Worm (Caenorhabditis elegans) whole organism, L2 larva: Measurements from ENCODE around the gene C32D5.12.
A peak's percentile ranks its signal among the peaks of the same experiment; 100 is the strongest.

ENCODE experiments used
- C34F6.9 ChIP-seq: fragments of 150-350 bp; optimal IDR thresholded peaks from 2 replicates; lab custom pipeline; 2014; ENCODE audit warnings: missing biosample characterization, missing genetic modification characterization
- F13H6.1 ChIP-seq: sonication (generic microtip); optimal IDR thresholded peaks from 2 replicates; lab custom pipeline; 2016; ENCODE audit warnings: missing genetic modification characterization, missing compliant biosample characterization
- R02D3.7 ChIP-seq: fragments of 150-350 bp; optimal IDR thresholded peaks from 2 replicates; lab custom pipeline; 2014; ENCODE audit warnings: missing biosample characterization, missing genetic modification characterization
- Y55F3AM.14 ChIP-seq: fragments of 200-800 bp; sonication (Bioruptor generic); optimal IDR thresholded peaks from 2 replicates; lab custom pipeline; 2018; ENCODE audit warnings: mild to moderate bottlenecking, missing genetic modification characterization, missing compliant biosample characterization
- ZK546.5 ChIP-seq: sonication (generic microtip); optimal IDR thresholded peaks from 2 replicates; lab custom pipeline; 2017; ENCODE audit warnings: missing biosample characterization, missing genetic modification characterization
- aly-2 ChIP-seq: fragments of 150-350 bp; optimal IDR thresholded peaks from 2 replicates; lab custom pipeline; 2014; ENCODE audit warnings: missing biosample characterization, missing genetic modification characterization
- ama-1 ChIP-seq: fragments of 150-350 bp; optimal IDR thresholded peaks from 2 replicates; lab custom pipeline; 2018; ENCODE audit warnings: inconsistent platforms
- blmp-1 ChIP-seq: sonication (generic microtip); optimal IDR thresholded peaks from 2 replicates; lab custom pipeline; 2017; ENCODE audit warnings: missing genetic modification characterization, mild to moderate bottlenecking, missing compliant biosample characterization, antibody characterized with exemption, moderate library complexity; ENCODE audit not compliant: insufficient read depth
- ceh-16 ChIP-seq: fragments of 150-350 bp; optimal IDR thresholded peaks from 2 replicates; lab custom pipeline; 2014; ENCODE audit warnings: missing biosample characterization, missing genetic modification characterization
- ceh-82 ChIP-seq: fragments of 150-350 bp; optimal IDR thresholded peaks from 2 replicates; lab custom pipeline; 2014; ENCODE audit warnings: missing biosample characterization, missing genetic modification characterization
- crh-2 ChIP-seq: sonication (generic microtip); optimal IDR thresholded peaks from 2 replicates; lab custom pipeline; 2017; ENCODE audit warnings: missing biosample characterization, missing genetic modification characterization
- dmd-4 ChIP-seq: sonication (generic microtip); optimal IDR thresholded peaks from 2 replicates; lab custom pipeline; 2017; ENCODE audit warnings: missing biosample characterization, missing genetic modification characterization
- egl-27 ChIP-seq: sonication (generic microtip); optimal IDR thresholded peaks from 3 replicates; lab custom pipeline; 2017; ENCODE audit warnings: missing biosample characterization, missing genetic modification reagents, missing genetic modification characterization
- elt-1 ChIP-seq: fragments of 150-350 bp; optimal IDR thresholded peaks from 2 replicates; lab custom pipeline; 2014; ENCODE audit warnings: missing biosample characterization, missing genetic modification characterization
- elt-3 ChIP-seq: sonication (generic microtip); optimal IDR thresholded peaks from 2 replicates; lab custom pipeline; 2017; ENCODE audit warnings: missing biosample characterization, missing genetic modification characterization
- fos-1 ChIP-seq: fragments of 150-350 bp; optimal IDR thresholded peaks from 2 replicates; lab custom pipeline; 2014; ENCODE audit warnings: missing biosample characterization, missing genetic modification characterization
- gmeb-1 ChIP-seq: fragments of 150-350 bp; optimal IDR thresholded peaks from 2 replicates; lab custom pipeline; 2014; ENCODE audit warnings: missing biosample characterization, missing genetic modification characterization
- lin-11 ChIP-seq: fragments of 150-350 bp; sonication (generic microtip); optimal IDR thresholded peaks from 2 replicates; lab custom pipeline; 2014; ENCODE audit warnings: missing biosample characterization, missing genetic modification characterization, inconsistent platforms, mixed read lengths
- lin-13 ChIP-seq: fragments of 150-350 bp; optimal IDR thresholded peaks from 2 replicates; lab custom pipeline; 2014; ENCODE audit warnings: missing biosample characterization, missing genetic modification reagents, missing genetic modification characterization
- lin-39 ChIP-seq: fragments of 150-350 bp; optimal IDR thresholded peaks from 2 replicates; lab custom pipeline; 2014; ENCODE audit warnings: missing biosample characterization, missing genetic modification reagents, missing genetic modification characterization
- lsy-2 ChIP-seq, 2 experiments: fragments of 150-350 bp in 1 of 2; sonication (generic microtip) in 1 of 2; optimal IDR thresholded peaks; 2 replicates each; lab custom pipeline; 2014 to 2017; ENCODE audit warnings: missing biosample characterization in 2 of 2, missing genetic modification characterization in 2 of 2
- mab-5 ChIP-seq: fragments of 150-350 bp; optimal IDR thresholded peaks from 2 replicates; lab custom pipeline; 2014; ENCODE audit warnings: missing biosample characterization, missing genetic modification characterization
- mbf-1 ChIP-seq: sonication (generic microtip); optimal IDR thresholded peaks from 2 replicates; lab custom pipeline; 2017; ENCODE audit warnings: missing biosample characterization, missing genetic modification characterization
- nhr-10 ChIP-seq: sonication (generic microtip); optimal IDR thresholded peaks from 2 replicates; lab custom pipeline; 2017; ENCODE audit warnings: missing biosample characterization, missing genetic modification characterization
- nhr-12 ChIP-seq: fragments of 150-350 bp; optimal IDR thresholded peaks from 2 replicates; lab custom pipeline; 2014; ENCODE audit warnings: missing biosample characterization, missing genetic modification characterization
- nhr-129 ChIP-seq: fragments of 150-350 bp; optimal IDR thresholded peaks from 2 replicates; lab custom pipeline; 2014; ENCODE audit warnings: missing biosample characterization, missing genetic modification characterization
- nhr-21 ChIP-seq: fragments of 150-350 bp; optimal IDR thresholded peaks from 2 replicates; lab custom pipeline; 2014; ENCODE audit warnings: missing biosample characterization, missing genetic modification characterization
- nhr-23 ChIP-seq: fragments of 150-350 bp; optimal IDR thresholded peaks from 2 replicates; lab custom pipeline; 2014; ENCODE audit warnings: missing biosample characterization, missing genetic modification reagents, missing genetic modification characterization
- nhr-237 ChIP-seq: fragments of 150-350 bp; optimal IDR thresholded peaks from 2 replicates; lab custom pipeline; 2014; ENCODE audit warnings: missing biosample characterization, missing genetic modification characterization
- nhr-25 ChIP-seq: fragments of 150-350 bp; sonication (generic microtip); optimal IDR thresholded peaks from 3 replicates; lab custom pipeline; 2014; ENCODE audit warnings: missing biosample characterization, missing genetic modification characterization
- nhr-6 ChIP-seq: fragments of 150-350 bp; optimal IDR thresholded peaks from 2 replicates; lab custom pipeline; 2014; ENCODE audit warnings: missing biosample characterization, missing genetic modification characterization
- nhr-77 ChIP-seq: fragments of 150-350 bp; optimal IDR thresholded peaks from 2 replicates; lab custom pipeline; 2014; ENCODE audit warnings: missing biosample characterization, missing genetic modification characterization
- peb-1 ChIP-seq: fragments of 150-350 bp; optimal IDR thresholded peaks from 2 replicates; lab custom pipeline; 2014; ENCODE audit warnings: missing biosample characterization, missing genetic modification characterization
- sem-4 ChIP-seq: fragments of 150-350 bp; optimal IDR thresholded peaks from 2 replicates; lab custom pipeline; 2014; ENCODE audit warnings: missing biosample characterization, missing genetic modification reagents, missing genetic modification characterization
- skn-1 ChIP-seq: sonication (generic microtip); optimal IDR thresholded peaks from 2 replicates; lab custom pipeline; 2017; ENCODE audit warnings: missing biosample characterization, missing genetic modification characterization
- sma-3 ChIP-seq: sonication (generic microtip); optimal IDR thresholded peaks from 2 replicates; lab custom pipeline; 2016; ENCODE audit warnings: missing genetic modification reagents, missing genetic modification characterization, missing compliant biosample characterization
- sma-9 ChIP-seq, 2 experiments: fragments of 150-350 bp in 1 of 2; sonication (generic microtip) in 1 of 2; optimal IDR thresholded peaks; 2 replicates each; lab custom pipeline; 2014 to 2016; ENCODE audit warnings: missing genetic modification characterization in 2 of 2, mild to moderate bottlenecking in 1 of 2, missing biosample characterization in 1 of 2, missing compliant biosample characterization in 1 of 2, missing genetic modification reagents in 1 of 2, moderate library complexity in 1 of 2
- snpc-4 ChIP-seq: fragments of 150-350 bp; optimal IDR thresholded peaks from 2 replicates; lab custom pipeline; 2014; ENCODE audit warnings: missing biosample characterization, missing genetic modification characterization
- unc-39 ChIP-seq: fragments of 150-350 bp; optimal IDR thresholded peaks from 2 replicates; lab custom pipeline; 2014; ENCODE audit warnings: missing biosample characterization, missing genetic modification characterization
- unc-55 ChIP-seq: fragments of 150-350 bp; sonication (generic microtip); optimal IDR thresholded peaks from 3 replicates; lab custom pipeline; 2014; ENCODE audit warnings: missing biosample characterization, missing genetic modification reagents, missing genetic modification characterization
- unc-62 ChIP-seq: fragments of 150-350 bp; optimal IDR thresholded peaks from 2 replicates; lab custom pipeline; 2014; ENCODE audit warnings: missing biosample characterization, missing genetic modification reagents, missing genetic modification characterization
- zag-1 ChIP-seq: fragments of 150-350 bp; optimal IDR thresholded peaks from 2 replicates; lab custom pipeline; 2014; ENCODE audit warnings: missing biosample characterization, missing genetic modification characterization
- ztf-11 ChIP-seq: sonication (generic microtip); optimal IDR thresholded peaks from 2 replicates; lab custom pipeline; 2017; ENCODE audit warnings: missing biosample characterization, missing genetic modification characterization
- ztf-4 ChIP-seq: fragments of 150-350 bp; optimal IDR thresholded peaks from 2 replicates; lab custom pipeline; 2014; ENCODE audit warnings: missing biosample characterization, missing genetic modification characterization

Gene C32D5.12

DNA sequence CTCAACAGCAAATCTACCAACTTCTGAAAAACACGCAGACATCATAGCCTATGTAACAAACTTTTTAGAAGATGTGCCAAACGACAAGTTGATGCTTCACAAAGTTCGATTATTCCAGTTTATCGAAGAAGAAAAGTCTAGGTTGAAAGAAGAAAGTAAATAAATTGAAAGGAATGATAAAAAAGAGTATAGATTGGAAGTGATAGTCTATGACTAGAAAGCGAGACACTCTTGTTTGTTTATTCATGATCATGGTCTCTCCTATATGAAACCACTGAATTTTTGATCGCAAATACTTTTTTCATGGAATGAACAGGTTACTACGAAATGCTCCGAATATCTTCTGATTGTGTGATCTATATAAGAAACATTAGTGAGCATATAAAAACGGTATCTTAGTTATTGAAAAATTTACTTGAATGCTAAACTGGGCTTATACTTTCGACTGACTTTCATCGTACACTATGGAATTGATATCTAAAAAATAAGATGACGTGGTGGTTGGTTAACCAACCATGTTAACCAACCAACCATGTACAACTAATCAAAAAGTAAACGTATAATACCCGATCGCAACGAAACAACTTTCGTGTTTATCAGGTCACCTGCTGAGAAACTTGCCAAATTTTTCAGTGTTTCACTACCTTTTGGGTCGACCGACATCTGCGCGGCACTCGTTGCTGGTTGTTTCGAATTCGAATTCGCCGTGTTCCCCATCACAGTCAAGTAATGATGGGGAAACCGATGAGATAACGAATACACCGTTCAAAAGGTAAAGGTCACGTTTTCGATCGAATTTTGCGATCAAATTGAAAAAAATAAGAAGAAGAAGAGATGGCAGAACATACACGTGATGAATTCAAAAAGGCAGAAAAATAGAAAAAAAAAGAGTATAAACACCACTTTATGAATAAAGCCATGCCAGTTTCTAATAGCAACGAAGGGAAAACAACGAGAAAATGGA lies 13.3 kb downstream of the C32D5.12 start, which contains the start of gene C32D5.8:
Gene C32D5.8, minus strand, starts transcription at position 770 of the 964 bp plus-strand sequence.
- TF ChIP-seq fos-1 (tag; lab: Kevin White, UChicago) (peak; percentile 23), C34F6.9 (tag; lab: Kevin White, UChicago) (no peak), lin-11 (tag; lab: Kevin White, UChicago) (no peak), skn-1 (no peak), mbf-1 (tag; lab: Kevin White, UChicago) (no peak), nhr-237 (tag; lab: Kevin White, UChicago) (no peak), sem-4 (tag; lab: Kevin White, UChicago) (no peak), blmp-1 (tag; lab: Kevin White, UChicago) (peak; percentile 45), peb-1 (tag; lab: Kevin White, UChicago) (no peak), ceh-16 (tag; lab: Kevin White, UChicago) (peak; percentile 57), elt-1 (tag; lab: Kevin White, UChicago) (no peak), nhr-129 (tag; lab: Kevin White, UChicago) (no peak), nhr-12 (tag; lab: Kevin White, UChicago) (no peak), unc-55 (no peak), mab-5 (tag; lab: Kevin White, UChicago) (no peak), nhr-77 (tag; lab: Kevin White, UChicago) (no peak), nhr-25 (tag; lab: Kevin White, UChicago) (peak; percentile 79), ama-1 (lab: Kevin White, UChicago) (peak; percentile 38), nhr-23 (tag; lab: Kevin White, UChicago) (no peak), nhr-21 (tag; lab: Kevin White, UChicago) (peak; percentile 51), ztf-4 (tag; lab: Kevin White, UChicago) (peak; percentile 12), lin-13 (no peak), unc-62 (GFP tag; lab: Kevin White, UChicago) (no peak), dmd-4 (tag; lab: Kevin White, UChicago) (no peak), sma-3 (peak; percentile 10), nhr-6 (no peak), zag-1 (tag; lab: Kevin White, UChicago) (no peak), sma-9 (GFP tag; optimal IDR thresholded peaks at IDR 0.05; lab: Kevin White, UChicago) (peak; percentile 48), sma-9 (tag; optimal IDR thresholded peaks at IDR 0.05; lab: Kevin White, UChicago) (no peak), crh-2 (tag; lab: Kevin White, UChicago) (peak; percentile 33), ceh-82 (tag; lab: Kevin White, UChicago) (no peak), aly-2 (tag; lab: Kevin White, UChicago) (no peak), lsy-2 (tag; optimal IDR thresholded peaks at IDR 0.05; lab: Kevin White, UChicago) (peak in 1 of 2 experiments; percentile 4), elt-3 (no peak)

DNA sequence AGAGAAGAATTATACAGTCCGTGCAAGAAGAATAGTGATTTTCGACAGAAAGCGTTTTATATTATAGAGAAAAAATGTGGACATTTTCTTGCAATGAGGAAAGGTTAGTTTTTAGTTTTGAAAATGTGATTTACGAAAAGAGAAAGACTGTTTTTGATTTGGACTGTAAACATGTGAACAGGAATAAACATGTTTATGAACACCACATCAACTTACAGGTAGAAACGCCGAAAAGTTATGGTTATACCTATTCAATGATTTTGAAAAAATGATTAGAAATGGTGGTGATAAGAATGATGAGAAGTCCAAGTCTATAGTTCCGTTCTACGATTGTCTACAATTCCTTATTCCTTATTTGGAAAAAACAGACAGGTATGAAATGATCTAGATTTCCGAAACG lies 14.3 kb downstream of the C32D5.12 start:
- no peak for TF ChIP-seq nhr-129 (tag; lab: Kevin White, UChicago)
- TF ChIP-seq R02D3.7: no peak
- no peak for TF ChIP-seq unc-39 (tag; lab: Kevin White, UChicago)
- no peak for TF ChIP-seq peb-1 (tag; lab: Kevin White, UChicago)
- TF ChIP-seq nhr-10 (tag; lab: Kevin White, UChicago): no peak
- no peak for TF ChIP-seq aly-2 (tag; lab: Kevin White, UChicago)
- no peak for TF ChIP-seq lin-39 (tag; lab: Kevin White, UChicago)
- TF ChIP-seq egl-27: no peak
- TF ChIP-seq lin-13: no peak

DNA sequence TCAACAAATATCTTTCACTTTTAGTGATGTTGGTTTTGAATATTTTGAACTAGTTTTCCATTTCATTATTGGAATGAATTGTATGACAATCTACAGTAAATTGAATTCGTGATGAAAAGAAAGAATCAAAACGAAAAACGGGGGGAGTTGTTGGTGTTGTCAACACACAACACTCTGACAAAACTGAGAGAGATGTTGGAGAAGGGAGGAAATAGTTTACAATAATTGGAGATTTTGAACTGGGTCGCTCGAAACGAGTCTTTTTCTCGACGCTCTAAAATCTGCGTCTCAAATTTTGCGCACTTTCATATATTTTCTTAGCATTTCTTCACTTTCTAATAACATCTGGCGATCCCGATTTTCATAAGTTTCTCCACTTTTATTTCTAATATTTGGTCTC lies 14.9 kb downstream of the C32D5.12 start, which contains the start of gene txt-18:
Gene txt-18, plus strand, starts transcription at position 180 of the 400 bp plus-strand sequence.
- TF ChIP-seq sma-9 (GFP tag; optimal IDR thresholded peaks at IDR 0.05; lab: Kevin White, UChicago) (peak; percentile 48), sma-9 (tag; optimal IDR thresholded peaks at IDR 0.05; lab: Kevin White, UChicago) (no peak), snpc-4 (tag; lab: Kevin White, UChicago) (no peak), lin-13 (no peak), nhr-12 (tag; lab: Kevin White, UChicago) (no peak), crh-2 (tag; lab: Kevin White, UChicago) (peak; percentile 9), nhr-25 (tag; lab: Kevin White, UChicago) (peak; percentile 72), unc-39 (tag; lab: Kevin White, UChicago) (no peak), ztf-4 (tag; lab: Kevin White, UChicago) (peak; percentile 6), skn-1 (no peak), C34F6.9 (tag; lab: Kevin White, UChicago) (peak; percentile 27), egl-27 (peak; percentile 17), ZK546.5 (tag; lab: Kevin White, UChicago) (no peak), elt-3 (no peak), elt-1 (tag; lab: Kevin White, UChicago) (no peak), mab-5 (tag; lab: Kevin White, UChicago) (no peak), nhr-21 (tag; lab: Kevin White, UChicago) (peak; percentile 39), Y55F3AM.14 (GFP tag; lab: Kevin White, UChicago) (no peak), lin-39 (tag; lab: Kevin White, UChicago) (no peak), F13H6.1 (peak; percentile 13), nhr-237 (tag; lab: Kevin White, UChicago) (no peak), unc-62 (GFP tag; lab: Kevin White, UChicago) (no peak), dmd-4 (tag; lab: Kevin White, UChicago) (no peak), unc-55 (peak; percentile 4), gmeb-1 (tag; lab: Kevin White, UChicago) (no peak), R02D3.7 (no peak), nhr-10 (tag; lab: Kevin White, UChicago) (no peak), peb-1 (tag; lab: Kevin White, UChicago) (no peak), ztf-11 (tag; lab: Kevin White, UChicago) (no peak), mbf-1 (tag; lab: Kevin White, UChicago) (no peak)
